Worm (Caenorhabditis elegans): ENCODE data around the gene sru-31.

ce11 chrV:9813527-9813926 lies 3.0 kb upstream of the sru-31 start, which contains the start of gene sru-30:
- TF ChIP-seq flt-1 (GFP tag; IDR thresholded peaks at IDR 0.05): no peak
- TF ChIP-seq F13C5.2 (tag; optimal IDR thresholded peaks at IDR 0.05): no peak
- no peak for TF ChIP-seq tra-4 (tag; optimal IDR thresholded peaks at IDR 0.05)
- no peak for TF ChIP-seq ama-1 (optimal IDR thresholded peaks at IDR 0.05)
- no peak for TF ChIP-seq scrt-1 (GFP tag; IDR thresholded peaks at IDR 0.05)
- no peak for TF ChIP-seq sea-1 (GFP tag; conservative IDR thresholded peaks at IDR 0.05)
- TF ChIP-seq B0310.2 (tag; optimal IDR thresholded peaks at IDR 0.05): no peak
- no peak for TF ChIP-seq aly-1 (tag; optimal IDR thresholded peaks at IDR 0.05)
